Fruit fly (Drosophila melanogaster): Measurements from ENCODE around the gene CG10336.
A peak's percentile ranks its signal among the peaks of the same experiment; 100 is the strongest.

The CG10336 gene

DNA sequence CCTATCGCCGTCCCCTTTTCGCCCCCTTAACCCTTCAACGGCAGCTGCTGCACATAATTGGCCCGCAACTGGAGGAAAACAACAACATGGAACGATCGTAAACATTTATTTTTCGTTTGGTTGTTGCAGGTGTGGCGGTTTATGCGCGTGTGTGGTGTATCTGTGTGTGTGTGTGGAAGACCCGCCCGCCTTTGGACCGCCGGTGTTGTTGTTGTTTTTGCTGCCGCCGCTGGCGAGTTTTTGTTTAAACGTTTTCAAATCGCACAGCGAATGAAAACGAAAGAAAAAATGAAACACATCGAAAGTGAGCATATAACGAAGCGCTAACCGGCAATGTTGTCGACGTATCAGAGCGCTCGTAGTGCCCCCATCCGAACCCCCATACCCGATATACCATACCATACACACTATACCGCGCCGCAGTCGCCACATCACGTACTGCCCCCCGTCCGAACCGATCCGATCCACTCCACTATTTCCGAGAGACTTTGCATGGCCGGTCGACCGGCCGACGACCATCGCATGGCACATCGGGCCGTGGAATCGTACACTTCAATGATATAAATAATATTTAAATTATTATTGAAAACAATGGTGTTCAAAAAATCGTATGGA, 46.3 kb downstream of the CG10336 start (continued):
- TF ChIP-seq CG5953 (GFP tag; IDR thresholded peaks at IDR 0.05) (no peak), CG8089 (GFP tag; optimal IDR thresholded peaks at IDR 0.05) (no peak), stwl (tag; optimal IDR thresholded peaks at IDR 0.05) (no peak), pzg (GFP tag; optimal IDR thresholded peaks at IDR 0.05) (no peak), CG9797 (GFP tag; optimal IDR thresholded peaks at IDR 0.05) (no peak), CG6765 (GFP tag; optimal IDR thresholded peaks at IDR 0.05) (no peak), Rx (GFP tag; IDR thresholded peaks at IDR 0.05) (no peak), Kr (GFP tag; optimal IDR thresholded peaks at IDR 0.05) (peak; percentile 59), CG7839 (tag; optimal IDR thresholded peaks at IDR 0.05) (no peak), chn (GFP tag; optimal IDR thresholded peaks at IDR 0.05) (no peak), Deaf1 (tag; optimal IDR thresholded peaks at IDR 0.05) (peak; percentile 94), CG10209 (GFP tag; optimal IDR thresholded peaks at IDR 0.05) (no peak), chinmo (GFP tag; IDR thresholded peaks at IDR 0.05; ENCODE audit: partially characterized antibody) (0 out of 4 replicates have a peak, but pooled peaks have one; percentile 43), psq (GFP tag; optimal IDR thresholded peaks at IDR 0.05) (no peak), CG13894 (tag; optimal IDR thresholded peaks at IDR 0.05) (peak; percentile 91), Hr51 (GFP tag; optimal IDR thresholded peaks at IDR 0.05) (no peak), Med (GFP tag) (peak; percentile 33), bbx (GFP tag; IDR thresholded peaks at IDR 0.05; ENCODE audit: partially characterized antibody) (no peak), MESR4 (GFP tag; optimal IDR thresholded peaks at IDR 0.05) (no peak), Nf-YC (tag; optimal IDR thresholded peaks at IDR 0.05) (peak; percentile 97), CG13287 (GFP tag; IDR thresholded peaks at IDR 0.05; ENCODE audit: partially characterized antibody) (0 out of 2 replicates have a peak, but pooled peaks have one; percentile 20), sna (GFP tag; IDR thresholded peaks at IDR 0.05; ENCODE audit: partially characterized antibody) (no peak), CG8924 (tag; optimal IDR thresholded peaks at IDR 0.05) (no peak), CG7786 (GFP tag; optimal IDR thresholded peaks at IDR 0.05) (no peak), cg (GFP tag; optimal IDR thresholded peaks at IDR 0.05) (peak; percentile 80), lola (GFP tag; optimal IDR thresholded peaks at IDR 0.05) (no peak), CG34224 (GFP tag; IDR thresholded peaks at IDR 0.05; ENCODE audit: partially characterized antibody) (no peak), CG34376 (GFP tag; optimal IDR thresholded peaks at IDR 0.05) (no peak), CG6175 (GFP tag; IDR thresholded peaks at IDR 0.05) (peak; percentile 69; the same call in 1 of the 3 replicates), lbe (GFP tag; optimal IDR thresholded peaks at IDR 0.05) (no peak), H15 (GFP tag; IDR thresholded peaks at IDR 0.05) (0 out of 3 replicates have a peak, but pooled peaks have one; percentile 8), Hand (GFP tag; optimal IDR thresholded peaks at IDR 0.05) (no peak), Jarid2 (GFP tag; optimal IDR thresholded peaks at IDR 0.05) (peak; percentile 42), CG6689 (GFP tag; IDR thresholded peaks at IDR 0.05) (no peak), Fer1 (GFP tag; optimal IDR thresholded peaks at IDR 0.05) (no peak), nmo (GFP tag; optimal IDR thresholded peaks at IDR 0.05) (no peak), CG17385 (GFP tag; optimal IDR thresholded peaks at IDR 0.05) (no peak), sisA (GFP tag; IDR thresholded peaks at IDR 0.05) (no peak), crol (GFP tag; IDR thresholded peaks at IDR 0.05) (peak; percentile 71), CG4360 (GFP tag; IDR thresholded peaks at IDR 0.05) (peak; percentile 92), CG15479 (GFP tag; optimal IDR thresholded peaks at IDR 0.05) (no peak), Nf-YB (GFP tag; optimal IDR thresholded peaks at IDR 0.05) (peak; percentile 97), NC2β (GFP tag; optimal IDR thresholded peaks at IDR 0.05) (no peak), zen2 (GFP tag; IDR thresholded peaks at IDR 0.05; ENCODE audit: partially characterized antibody) (0 out of 3 replicates have a peak, but pooled peaks have one; percentile 9), ap (GFP tag; IDR thresholded peaks at IDR 0.05) (no peak), HmgZ (tag; optimal IDR thresholded peaks at IDR 0.05) (no peak), Dref (GFP tag; IDR thresholded peaks at IDR 0.05) (no peak), Doc2 (GFP tag; IDR thresholded peaks at IDR 0.05) (no peak), Side (GFP tag; optimal IDR thresholded peaks at IDR 0.05) (no peak)
